Fruit fly (Drosophila melanogaster) whole organism, embryonic: Measurements from ENCODE around the gene Tssk.

ENCODE experiments used
- Atf-2 ChIP-seq: fragments of 200-800 bp; sonication (Bioruptor generic); optimal IDR thresholded peaks from 2 replicates; lab custom pipeline; 2016; ENCODE audit warnings: missing biosample characterization, missing genetic modification characterization
- Bdp1 ChIP-seq: fragments of 200-800 bp; sonication (Bioruptor generic); optimal IDR thresholded peaks from 3 replicates; lab custom pipeline; 2016; ENCODE audit warnings: missing biosample characterization, missing genetic modification characterization
- CG10147 ChIP-seq: fragments of 200-800 bp; sonication (Bioruptor generic); optimal IDR thresholded peaks from 2 replicates; lab custom pipeline; 2019; ENCODE audit warnings: missing biosample characterization, mild to moderate bottlenecking, missing genetic modification characterization, moderate library complexity
- CG10274 ChIP-seq: fragments of 200-800 bp; sonication (Bioruptor generic); optimal IDR thresholded peaks from 3 replicates; lab custom pipeline; 2017; ENCODE audit warnings: missing biosample characterization, mild to moderate bottlenecking, missing genetic modification characterization
- CG12104 ChIP-seq: fragments of 200-800 bp; sonication (Bioruptor generic); optimal IDR thresholded peaks from 3 replicates; lab custom pipeline; 2016; ENCODE audit warnings: missing biosample characterization, missing genetic modification characterization
- CG12236 ChIP-seq: fragments of 200-800 bp; sonication (Bioruptor generic); optimal IDR thresholded peaks from 2 replicates; lab custom pipeline; 2016; ENCODE audit warnings: missing biosample characterization, missing genetic modification characterization
- CG17361 ChIP-seq: fragments of 200-800 bp; sonication (Bioruptor generic); IDR thresholded peaks from 3 replicates; pipeline ENCODE4 v1.3.6; 2022; ENCODE audit warnings: missing biosample characterization, missing genetic modification characterization
- CG17385 ChIP-seq: fragments of 200-800 bp; sonication (Bioruptor generic); optimal IDR thresholded peaks from 3 replicates; lab custom pipeline; 2018; ENCODE audit warnings: missing biosample characterization, mild to moderate bottlenecking, missing genetic modification characterization
- CG30020 ChIP-seq: fragments of 200-800 bp; optimal IDR thresholded peaks from 2 replicates; lab custom pipeline; 2019; ENCODE audit warnings: missing biosample characterization, mild to moderate bottlenecking, missing genetic modification characterization, moderate library complexity
- CG30403 ChIP-seq: fragments of 200-800 bp; sonication (Bioruptor generic); optimal IDR thresholded peaks from 3 replicates; lab custom pipeline; 2016; ENCODE audit warnings: missing biosample characterization, missing genetic modification characterization
- CG4360 ChIP-seq: fragments of 200-800 bp; sonication (Bioruptor generic); IDR thresholded peaks from 2 replicates; pipeline ENCODE4 v1.3.6; 2022; ENCODE audit warnings: missing biosample characterization, missing genetic modification characterization
- CG4404 ChIP-seq: fragments of 200-800 bp; sonication (Bioruptor generic); IDR thresholded peaks from 2 replicates; pipeline ENCODE4 v1.3.6; 2022; ENCODE audit warnings: missing biosample characterization, missing genetic modification characterization
- CG5180 ChIP-seq: fragments of 200-800 bp; sonication (Bioruptor generic); optimal IDR thresholded peaks from 3 replicates; lab custom pipeline; 2017; ENCODE audit warnings: missing biosample characterization, missing genetic modification characterization, mild to moderate bottlenecking, moderate library complexity, missing genetic modification reagents
- CG6689 ChIP-seq: fragments of 200-800 bp; sonication (Bioruptor generic); IDR thresholded peaks from 2 replicates; pipeline ENCODE4 v1.3.6; 2022; ENCODE audit warnings: missing biosample characterization, missing genetic modification characterization
- CG6791 ChIP-seq: fragments of 200-800 bp; sonication (Bioruptor generic); IDR thresholded peaks from 3 replicates; pipeline ENCODE4 v1.3.6; 2022; ENCODE audit warnings: missing biosample characterization, missing genetic modification characterization; ENCODE audit not compliant: partially characterized antibody
- CG7839 ChIP-seq: fragments of 200-800 bp; sonication (Bioruptor generic); optimal IDR thresholded peaks from 3 replicates; lab custom pipeline; 2018; ENCODE audit warnings: missing biosample characterization, mild to moderate bottlenecking, missing genetic modification characterization, moderate library complexity
- CG7928 ChIP-seq: fragments of 200-800 bp; sonication (Bioruptor generic); optimal IDR thresholded peaks from 2 replicates; lab custom pipeline; 2017; ENCODE audit warnings: missing biosample characterization, mild to moderate bottlenecking, missing genetic modification characterization
- CG7963 ChIP-seq: fragments of 200-800 bp; sonication (Bioruptor generic); IDR thresholded peaks from 3 replicates; pipeline ENCODE4 v1.3.6; 2022; ENCODE audit warnings: missing biosample characterization, missing genetic modification characterization; ENCODE audit not compliant: partially characterized antibody
- CG8924 ChIP-seq: fragments of 200-800 bp; optimal IDR thresholded peaks from 3 replicates; lab custom pipeline; 2019; ENCODE audit warnings: missing biosample characterization, mild to moderate bottlenecking, missing genetic modification characterization, moderate library complexity
- Dfd ChIP-seq, 2 experiments: fragments of >200 bp; optimal IDR thresholded peaks; 2 replicates each; lab custom pipeline; 2017; ENCODE audit warnings: missing biosample characterization in 2 of 2, missing genetic modification characterization in 2 of 2
- Hey ChIP-seq: fragments of 200-800 bp; sonication (Bioruptor generic); optimal IDR thresholded peaks from 3 replicates; lab custom pipeline; 2018; ENCODE audit warnings: missing biosample characterization, mild to moderate bottlenecking, missing genetic modification characterization
- Hr51 ChIP-seq, 2 experiments: fragments of 200-800 bp; sonication (Bioruptor generic); optimal IDR thresholded peaks; 2 replicates in 1 of 2; 3 replicates in 1 of 2; lab custom pipeline; 2016 to 2018; ENCODE audit warnings: missing biosample characterization in 2 of 2, missing genetic modification characterization in 2 of 2, mild to moderate bottlenecking in 1 of 2, moderate library complexity in 1 of 2
- Jarid2 ChIP-seq: fragments of 200-800 bp; sonication (Bioruptor generic); optimal IDR thresholded peaks from 3 replicates; lab custom pipeline; 2017; ENCODE audit warnings: mild to moderate bottlenecking, missing biosample characterization, missing genetic modification reagents, missing genetic modification characterization
- MESR4 ChIP-seq: fragments of 200-800 bp; sonication (Bioruptor generic); optimal IDR thresholded peaks from 2 replicates; lab custom pipeline; 2018; ENCODE audit warnings: missing biosample characterization, mild to moderate bottlenecking, missing genetic modification characterization, moderate library complexity
- Nf-YB ChIP-seq: fragments of 200-800 bp; sonication (Bioruptor generic); optimal IDR thresholded peaks from 3 replicates; lab custom pipeline; 2019; ENCODE audit warnings: missing biosample characterization, mild to moderate bottlenecking, missing genetic modification characterization, moderate library complexity
- Nf-YC ChIP-seq: fragments of 200-800 bp; optimal IDR thresholded peaks from 3 replicates; lab custom pipeline; 2019; ENCODE audit warnings: missing biosample characterization, mild to moderate bottlenecking, missing genetic modification characterization, moderate library complexity
- Sry-β ChIP-seq: fragments of 200-800 bp; sonication (Bioruptor generic); optimal IDR thresholded peaks from 2 replicates; lab custom pipeline; 2018; ENCODE audit warnings: missing biosample characterization, mild to moderate bottlenecking, missing genetic modification characterization, moderate library complexity
- Tbp ChIP-seq: fragments of >200 bp; optimal IDR thresholded peaks from 2 replicates; lab custom pipeline; 2018; ENCODE audit warnings: missing biosample characterization, missing genetic modification characterization
- Xrp1 ChIP-seq: fragments of 200-800 bp; sonication (Bioruptor generic); IDR thresholded peaks from 2 replicates; pipeline ENCODE4 v1.3.6; 2022; ENCODE audit warnings: missing biosample characterization, missing genetic modification characterization
- ara ChIP-seq: fragments of 200-800 bp; sonication (Bioruptor generic); IDR thresholded peaks from 2 replicates; pipeline ENCODE4 v1.3.6; 2022; ENCODE audit warnings: missing biosample characterization, missing genetic modification characterization
- dan ChIP-seq: fragments of 200-800 bp; sonication (Bioruptor generic); IDR thresholded peaks from 2 replicates; pipeline ENCODE4 v1.3.6; 2022; ENCODE audit warnings: missing biosample characterization, missing genetic modification characterization
- fu2 ChIP-seq: fragments of 200-800 bp; sonication (Bioruptor generic); optimal IDR thresholded peaks from 2 replicates; lab custom pipeline; 2016; ENCODE audit warnings: missing biosample characterization, missing genetic modification characterization
- gce ChIP-seq: fragments of 200-800 bp; sonication (Bioruptor generic); IDR thresholded peaks from 3 replicates; pipeline ENCODE4 v1.3.6; 2022; ENCODE audit warnings: missing biosample characterization, missing genetic modification characterization
- grau ChIP-seq: fragments of 200-800 bp; optimal IDR thresholded peaks from 3 replicates; lab custom pipeline; 2019; ENCODE audit warnings: missing biosample characterization, mild to moderate bottlenecking, missing genetic modification characterization, moderate library complexity
- knrl ChIP-seq: fragments of 200-800 bp; sonication (Bioruptor generic); IDR thresholded peaks from 3 replicates; pipeline ENCODE4 v1.3.6; 2022; ENCODE audit warnings: missing biosample characterization, missing genetic modification characterization; ENCODE audit not compliant: partially characterized antibody
- mam ChIP-seq: fragments of 200-800 bp; sonication (Bioruptor generic); optimal IDR thresholded peaks from 3 replicates; lab custom pipeline; 2016; ENCODE audit warnings: missing biosample characterization, missing genetic modification characterization
- p53 ChIP-seq: fragments of 200-800 bp; sonication (Bioruptor generic); optimal IDR thresholded peaks from 2 replicates; lab custom pipeline; 2016; ENCODE audit warnings: missing biosample characterization, missing genetic modification characterization
- pan ChIP-seq, 4 experiments: fragments of >200 bp in 3 of 4; fragments of 200-800 bp in 1 of 4; sonication (Bioruptor generic) in 1 of 4; optimal IDR thresholded peaks in 3 of 4; IDR thresholded peaks in 1 of 4; 2 replicates each; pipeline versions ENCODE4 v1.3.6 to Lab custom; 2017 to 2022; ENCODE audit warnings: missing biosample characterization in 2 of 4, missing genetic modification characterization in 2 of 4, mixed read lengths in 1 of 4
- peb ChIP-seq: fragments of 200-800 bp; sonication (Bioruptor generic); IDR thresholded peaks from 2 replicates; pipeline ENCODE4 v1.3.6; 2022; ENCODE audit warnings: missing biosample characterization, missing genetic modification characterization
- pros ChIP-seq: fragments of 200-800 bp; sonication (Bioruptor generic); optimal IDR thresholded peaks from 3 replicates; lab custom pipeline; 2019; ENCODE audit warnings: missing biosample characterization, mild to moderate bottlenecking, missing genetic modification characterization, moderate library complexity
- shn ChIP-seq: fragments of 200-800 bp; sonication (Bioruptor generic); optimal IDR thresholded peaks from 3 replicates; lab custom pipeline; 2016; ENCODE audit warnings: missing biosample characterization, missing genetic modification characterization
- sqz ChIP-seq: fragments of 200-800 bp; sonication (Bioruptor generic); optimal IDR thresholded peaks from 3 replicates; lab custom pipeline; 2018; ENCODE audit warnings: missing biosample characterization, mild to moderate bottlenecking, missing genetic modification characterization
- vvl ChIP-seq: fragments of 200-800 bp; sonication (Bioruptor generic); IDR thresholded peaks from 2 replicates; pipeline ENCODE4 v1.3.6; 2022; ENCODE audit warnings: missing biosample characterization, missing genetic modification characterization

Tssk gene

dm6 chr3R:18598391-18598790 lies at the start of gene Tssk:
Tssk (plus strand) TSS chr3R:18598691.
- TF ChIP-seq Tbp (GFP tag; lab: Kevin White, UChicago) (no peak), Jarid2 (no peak), fu2 (GFP tag; lab: Kevin White, UChicago) (no peak), sqz (GFP tag; lab: Kevin White, UChicago) (no peak), Dfd (GFP tag; optimal IDR thresholded peaks at IDR 0.05; lab: Kevin White, UChicago) (no peak), CG8924 (no peak), pan (optimal IDR thresholded peaks at IDR 0.05; lab: Kevin White, UChicago) (no peak), pan (GFP tag; optimal IDR thresholded peaks at IDR 0.05 in 1 of 2, IDR thresholded peaks at IDR 0.05 in 1 of 2) (no peak), grau (tag; lab: Kevin White, UChicago) (no peak), CG12236 (GFP tag; lab: Kevin White, UChicago) (no peak), ara (GFP tag; lab: Robert Waterston, UW) (no peak), CG17361 (GFP tag; lab: Robert Waterston, UW) (no peak)

- TF ChIP-seq CG5180 (GFP tag; lab: Kevin White, UChicago) (peak; percentile 69), Nf-YC (tag; lab: Kevin White, UChicago) (peak; percentile 83), CG7839 (tag; lab: Kevin White, UChicago) (no peak), pros (no peak), Nf-YB (GFP tag; lab: Kevin White, UChicago) (peak; percentile 74), Bdp1 (GFP tag; lab: Kevin White, UChicago) (no peak)
Measured at dm6 chr3R:18548787-18549186, 49.7 kb upstream of the Tssk start.

dm6 chr3R:18559569-18559968 lies 38.9 kb upstream of the Tssk start, which contains the start of gene CG7691:
CG7691 (plus strand) TSS chr3R:18559869.
- TF ChIP-seq CG17385 (GFP tag; lab: Kevin White, UChicago) (no peak), p53 (GFP tag; lab: Kevin White, UChicago) (no peak), CG4360 (no peak), Hr51 (GFP tag; optimal IDR thresholded peaks at IDR 0.05; lab: Kevin White, UChicago) (no peak), vvl (GFP tag; lab: Robert Waterston, UW) (no peak), Atf-2 (GFP tag; lab: Kevin White, UChicago) (no peak), CG7963 (GFP tag; lab: Robert Waterston, UW) (no peak), CG7928 (GFP tag; lab: Kevin White, UChicago) (no peak), knrl (GFP tag; lab: Robert Waterston, UW) (no peak), CG8924 (no peak), mam (GFP tag; lab: Kevin White, UChicago) (no peak), Hey (tag; lab: Kevin White, UChicago) (no peak)

dm6 chr3R:18565073-18565472 lies 33.4 kb upstream of the Tssk start, which contains the start of the genes CG43210 and hemo:
CG43210 (minus strand) TSS chr3R:18565173.
hemo (minus strand) TSS chr3R:18565173.
- TF ChIP-seq CG10274 (no peak), MESR4 (GFP tag; lab: Kevin White, UChicago) (no peak), CG6791 (GFP tag; lab: Robert Waterston, UW) (no peak), gce (GFP tag; lab: Robert Waterston, UW) (no peak), Sry-β (GFP tag; lab: Kevin White, UChicago) (no peak), dan (GFP tag; lab: Robert Waterston, UW) (no peak), CG30020 (no peak), CG10147 (GFP tag; lab: Kevin White, UChicago) (no peak), Xrp1 (GFP tag; lab: Robert Waterston, UW) (no peak), shn (GFP tag; lab: Kevin White, UChicago) (no peak), CG12104 (GFP tag; lab: Kevin White, UChicago) (no peak), CG6689 (GFP tag; lab: Robert Waterston, UW) (no peak), CG30403 (GFP tag; lab: Kevin White, UChicago) (no peak), peb (GFP tag; lab: Robert Waterston, UW) (no peak), CG4404 (GFP tag; lab: Robert Waterston, UW) (no peak)
